Fruit fly (Drosophila melanogaster) S2 (cell line): ENCODE results near the gene GstD8.

Experiments
- CG8478 ChIP-seq: fragments of >200 bp; optimal IDR thresholded peaks from 2 replicates; lab custom pipeline; 2018
- CTCF ChIP-seq, 2 experiments: fragments of >200 bp; optimal IDR thresholded peaks; 2 replicates each; lab custom pipeline; 2018

- TF ChIP-seq CG8478 (lab: Kevin White, UChicago) (no peak), CTCF (optimal IDR thresholded peaks at IDR 0.05; lab: Kevin White, UChicago) (no peak)
Observed at dm6 chr3R:12395880-12396279, 16.1 kb downstream of the GstD8 start, which contains the start of the genes CG10096 and CG10097.
